Worm (Caenorhabditis elegans): Measurements from ENCODE around the gene F46G11.2.

DNA sequence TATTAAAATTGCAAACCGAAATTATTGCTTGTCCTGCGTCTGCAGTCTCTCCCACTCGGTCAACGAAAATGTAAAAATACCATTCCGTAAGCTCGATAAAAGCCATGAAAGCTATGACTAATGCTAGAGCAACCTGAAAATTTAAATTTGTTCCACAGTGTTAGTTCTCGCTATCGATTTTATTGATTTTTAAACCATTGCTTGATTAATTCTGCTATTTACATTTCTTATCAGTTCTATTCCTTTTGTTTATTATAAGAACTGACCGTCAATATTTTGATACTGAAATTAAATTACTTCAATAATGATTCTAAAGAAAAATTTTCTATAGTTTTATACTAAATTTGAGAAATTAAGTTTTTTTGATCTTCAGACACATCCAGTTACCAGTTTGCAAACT is 51.2 kb downstream of the F46G11.2 start:
- TF ChIP-seq mep-1 (tag; optimal IDR thresholded peaks at IDR 0.05) = no peak
- TF ChIP-seq unc-98 (GFP tag; IDR thresholded peaks at IDR 0.05) = no peak
- no peak for TF ChIP-seq lsy-2 (tag; optimal IDR thresholded peaks at IDR 0.05)
- no peak for TF ChIP-seq pqm-1 (tag; optimal IDR thresholded peaks at IDR 0.05)
- TF ChIP-seq grh-1 (GFP tag; IDR thresholded peaks at IDR 0.05) = no peak
- no peak for TF ChIP-seq dpl-1 (GFP tag; optimal IDR thresholded peaks at IDR 0.05)
- TF ChIP-seq nhr-11 (tag; optimal IDR thresholded peaks at IDR 0.05) = no peak
- TF ChIP-seq nhr-90 (tag; optimal IDR thresholded peaks at IDR 0.05; ENCODE audit: poor library complexity) = no peak
- no peak for TF ChIP-seq ama-1 (optimal IDR thresholded peaks at IDR 0.05)
- TF ChIP-seq nhr-77 (tag; optimal IDR thresholded peaks at IDR 0.05) = no peak
- no peak for TF ChIP-seq mdl-1 (tag; optimal IDR thresholded peaks at IDR 0.05)
- TF ChIP-seq ets-5 (GFP tag; IDR thresholded peaks at IDR 0.05) = no peak
